Fruit fly (Drosophila melanogaster) whole organism, prepupa: ENCODE data around the gene Or85a.

ENCODE experiments used
- Blimp-1 ChIP-seq: fragments of 200-800 bp; sonication (Bioruptor generic); optimal IDR thresholded peaks from 3 replicates; lab custom pipeline; 2017; ENCODE audit warnings: missing biosample characterization, missing genetic modification characterization, mild to moderate bottlenecking, moderate library complexity, missing genetic modification reagents
- CG11902 ChIP-seq: fragments of 200-800 bp; sonication (Bioruptor generic); optimal IDR thresholded peaks from 3 replicates; lab custom pipeline; 2016; ENCODE audit warnings: missing biosample characterization, missing genetic modification characterization
- CG6163 ChIP-seq: fragments of 200-800 bp; sonication (Bioruptor generic); IDR thresholded peaks from 3 replicates; pipeline ENCODE4 v1.3.6; 2022; ENCODE audit warnings: missing biosample characterization, missing genetic modification characterization

- no peak for TF ChIP-seq Blimp-1 (GFP tag; lab: Kevin White, UChicago)
- TF ChIP-seq CG11902 (GFP tag; lab: Kevin White, UChicago) = no peak
- no peak for TF ChIP-seq CG6163
Observed at dm6 chr3R:8306927-8307261, 14.7 kb upstream of the Or85a start.
